Fruit fly (Drosophila melanogaster): Measurements from ENCODE around the gene CG4278.

CG4278 gene

DNA sequence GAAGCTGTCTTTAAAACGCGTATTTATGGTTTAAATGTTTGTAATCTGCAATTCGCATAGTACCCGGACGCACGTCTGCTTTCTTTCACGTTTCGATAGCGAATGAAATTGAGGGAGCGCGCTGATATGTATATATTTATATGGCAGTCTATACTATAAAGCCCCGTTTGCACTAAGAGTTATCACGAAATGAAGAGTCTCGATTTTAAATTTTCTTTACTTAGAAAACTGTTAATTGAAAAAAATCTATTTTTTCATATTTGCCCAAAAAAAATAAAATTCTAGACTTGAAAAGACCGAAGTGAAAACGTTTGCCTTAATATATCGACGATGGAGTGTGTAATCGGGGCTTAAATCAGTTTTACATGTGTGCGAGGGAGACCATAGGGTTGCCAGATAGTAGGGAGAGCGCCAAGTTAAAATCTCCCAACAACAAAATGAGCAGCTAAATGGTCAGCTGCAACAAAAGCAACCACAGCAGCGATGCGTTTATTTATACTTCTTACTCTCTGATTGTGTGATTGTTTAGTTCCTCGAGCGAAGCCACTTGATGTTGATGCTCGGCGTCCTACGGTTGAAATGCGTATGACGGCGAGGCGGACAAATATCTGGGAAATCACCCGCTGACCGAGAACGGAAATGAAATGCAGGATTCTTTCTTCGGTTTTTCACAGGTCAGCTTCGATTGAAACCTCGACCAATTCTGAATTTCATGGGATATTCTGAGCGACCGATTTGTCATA is 1.2 kb upstream of the CG4278 start, which contains the start of gene cact (continued):
- peak; percentile 95 for TF ChIP-seq Smox (GFP tag; optimal IDR thresholded peaks at IDR 0.05)
- TF ChIP-seq CG11902 (GFP tag; optimal IDR thresholded peaks at IDR 0.05): peak; percentile 82
- TF ChIP-seq net (GFP tag; optimal IDR thresholded peaks at IDR 0.05): peak; percentile 93
- peak; percentile 92 for TF ChIP-seq achi (GFP tag; optimal IDR thresholded peaks at IDR 0.05)
- TF ChIP-seq CG4318 (GFP tag; optimal IDR thresholded peaks at IDR 0.05): peak; percentile 83
- TF ChIP-seq Eip93F (GFP tag; optimal IDR thresholded peaks at IDR 0.05): peak; percentile 91
- TF ChIP-seq Hr38 (GFP tag; optimal IDR thresholded peaks at IDR 0.05): peak; percentile 59
- TF ChIP-seq Gug (GFP tag; IDR thresholded peaks at IDR 0.05): peak; percentile 91
- TF ChIP-seq CG10631 (GFP tag; optimal IDR thresholded peaks at IDR 0.05): peak; percentile 93
- TF ChIP-seq CG16779 (tag; optimal IDR thresholded peaks at IDR 0.05): peak; percentile 84
- peak; percentile 53 to 60 for TF ChIP-seq ss (GFP tag; optimal IDR thresholded peaks at IDR 0.05)
- peak; percentile 52 for TF ChIP-seq fd85E (GFP tag; optimal IDR thresholded peaks at IDR 0.05)
- TF ChIP-seq fd59A (GFP tag; optimal IDR thresholded peaks at IDR 0.05): peak; percentile 86
- peak; percentile 96 for TF ChIP-seq lz (GFP tag; optimal IDR thresholded peaks at IDR 0.05)
- peak; percentile 95 for TF ChIP-seq Eip75B (GFP tag; optimal IDR thresholded peaks at IDR 0.05)
- peak; percentile 92 for TF ChIP-seq CG32006 (GFP tag; optimal IDR thresholded peaks at IDR 0.05)
- peak; percentile 89 for TF ChIP-seq CG3919 (GFP tag; optimal IDR thresholded peaks at IDR 0.05)
- peak; percentile 81 for TF ChIP-seq salr (GFP tag; optimal IDR thresholded peaks at IDR 0.05)
- peak; percentile 94 for TF ChIP-seq Met (GFP tag; optimal IDR thresholded peaks at IDR 0.05)
- peak; percentile 94 for TF ChIP-seq CG6163 (GFP tag; IDR thresholded peaks at IDR 0.05)
- peak; percentile 83 for TF ChIP-seq fkh (GFP tag; optimal IDR thresholded peaks at IDR 0.05)
- peak; percentile 95 for TF ChIP-seq esn (GFP tag; optimal IDR thresholded peaks at IDR 0.05)
- TF ChIP-seq svp (GFP tag): peak; percentile 94
- peak; percentile 85 for TF ChIP-seq Lpt (GFP tag; optimal IDR thresholded peaks at IDR 0.05)

DNA sequence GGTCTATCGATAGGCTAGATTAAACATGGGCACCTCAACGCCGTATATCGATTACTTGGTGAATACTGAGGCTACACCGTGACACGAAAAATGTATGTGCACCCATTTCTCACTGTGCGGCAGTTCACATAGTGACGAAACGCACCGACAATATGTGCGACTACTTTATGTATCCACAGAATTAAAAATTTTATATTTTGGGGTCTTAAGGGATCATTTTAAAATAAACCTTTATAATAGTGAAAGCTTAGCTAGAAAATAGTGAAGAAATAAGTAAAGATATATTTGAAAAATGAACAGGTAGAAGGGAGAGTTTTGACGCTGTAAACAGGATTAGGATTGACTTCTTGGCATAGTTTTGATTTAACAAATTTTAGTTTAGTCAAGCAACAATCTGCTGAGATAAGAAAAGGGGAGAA is 2.2 kb downstream of the CG4278 start, which contains the start of gene mRpL4:
TSS of gene mRpL4 (minus strand) at position 31 of the 419 bp plus-strand sequence.
- TF ChIP-seq CG8319 (GFP tag; optimal IDR thresholded peaks at IDR 0.05) (peak; percentile 21), acj6 (GFP tag; optimal IDR thresholded peaks at IDR 0.05) (peak; percentile 39), CG1621 (tag; optimal IDR thresholded peaks at IDR 0.05) (peak; percentile 52), Ets21C (GFP tag; optimal IDR thresholded peaks at IDR 0.05) (peak; percentile 44), Hr39 (GFP tag; optimal IDR thresholded peaks at IDR 0.05) (no peak), esn (GFP tag; optimal IDR thresholded peaks at IDR 0.05) (no peak), CG10631 (GFP tag; optimal IDR thresholded peaks at IDR 0.05) (peak; percentile 56), CG6163 (GFP tag; IDR thresholded peaks at IDR 0.05) (no peak), Hr38 (GFP tag; optimal IDR thresholded peaks at IDR 0.05) (peak; percentile 11), Ets96B (tag; optimal IDR thresholded peaks at IDR 0.05) (no peak), Sox15 (GFP tag; optimal IDR thresholded peaks at IDR 0.05) (peak; percentile 1), CG16779 (tag; optimal IDR thresholded peaks at IDR 0.05) (no peak), Hr4 (GFP tag; optimal IDR thresholded peaks at IDR 0.05) (peak; percentile 73), CG10669 (GFP tag; optimal IDR thresholded peaks at IDR 0.05) (no peak), fkh (GFP tag; optimal IDR thresholded peaks at IDR 0.05) (peak; percentile 59), CG6854 (GFP tag; optimal IDR thresholded peaks at IDR 0.05) (no peak), CG31627 (GFP tag; optimal IDR thresholded peaks at IDR 0.05) (peak; percentile 69), CG6792 (GFP tag; optimal IDR thresholded peaks at IDR 0.05) (peak; percentile 45), cyc (GFP tag; optimal IDR thresholded peaks at IDR 0.05) (no peak)

DNA sequence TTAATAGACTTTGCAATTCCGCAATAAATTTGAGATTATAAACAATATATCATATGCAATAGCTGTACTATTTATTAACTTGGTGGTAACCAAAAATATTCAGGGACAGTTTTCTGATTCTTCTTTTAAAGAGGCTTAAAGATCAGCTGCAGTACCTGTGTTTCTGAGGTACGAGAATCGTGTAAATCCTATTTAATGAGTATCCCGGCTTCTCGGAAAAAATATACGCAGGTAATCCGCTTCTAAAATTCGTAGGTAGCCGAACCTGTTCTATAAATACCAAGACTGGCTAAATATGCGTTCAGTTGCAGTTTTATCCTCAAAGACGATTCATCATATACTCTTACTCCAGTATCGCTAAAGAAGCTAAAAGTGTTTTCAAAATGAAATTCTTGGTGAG is 2.8 kb downstream of the CG4278 start, which contains the start of gene CG4440:
TSS of gene CG4440 (plus strand) at position 301 of the 400 bp plus-strand sequence.
- TF ChIP-seq Met (GFP tag; optimal IDR thresholded peaks at IDR 0.05): no peak
- TF ChIP-seq CG3032 (tag; optimal IDR thresholded peaks at IDR 0.05): no peak
- no peak for TF ChIP-seq CG11762 (GFP tag; optimal IDR thresholded peaks at IDR 0.05; ENCODE audit: insufficient read depth)
- no peak for TF ChIP-seq Eip78C (GFP tag)
- TF ChIP-seq topi (GFP tag; optimal IDR thresholded peaks at IDR 0.05): no peak
- no peak for TF ChIP-seq vri (GFP tag; optimal IDR thresholded peaks at IDR 0.05)

Data from whole organism, prepupa.